Fruit fly (Drosophila melanogaster) whole organism, embryonic: Measurements from ENCODE around the gene Targ3.

Experiments
- Atf-2 ChIP-seq: fragments of 200-800 bp; sonication (Bioruptor generic); optimal IDR thresholded peaks from 2 replicates; lab custom pipeline; 2016; ENCODE audit warnings: missing biosample characterization, missing genetic modification characterization
- B-H1 ChIP-seq: fragments of 200-800 bp; sonication (Bioruptor generic); IDR thresholded peaks from 3 replicates; pipeline ENCODE4 v1.3.6; 2022; ENCODE audit warnings: missing biosample characterization, missing genetic modification characterization
- CG11247 ChIP-seq: fragments of 200-800 bp; sonication (Bioruptor generic); IDR thresholded peaks from 2 replicates; pipeline ENCODE4 v1.3.6; 2022; ENCODE audit warnings: missing biosample characterization, missing genetic modification characterization
- CG12942 ChIP-seq: fragments of 200-800 bp; sonication (Bioruptor generic); optimal IDR thresholded peaks from 3 replicates; lab custom pipeline; 2016; ENCODE audit warnings: missing biosample characterization, missing genetic modification characterization
- CG14441 ChIP-seq: fragments of 200-800 bp; sonication (Bioruptor generic); IDR thresholded peaks from 2 replicates; pipeline ENCODE4 v1.3.6; 2022; ENCODE audit warnings: missing biosample characterization, missing genetic modification characterization
- CG1602 ChIP-seq: fragments of 200-800 bp; sonication (Bioruptor generic); optimal IDR thresholded peaks from 3 replicates; lab custom pipeline; 2016; ENCODE audit warnings: missing biosample characterization, missing genetic modification characterization
- CG16863 ChIP-seq: fragments of 200-800 bp; sonication (Bioruptor generic); optimal IDR thresholded peaks from 3 replicates; lab custom pipeline; 2016; ENCODE audit warnings: missing biosample characterization, missing genetic modification characterization
- CG2199 ChIP-seq: fragments of 200-800 bp; sonication (Bioruptor generic); IDR thresholded peaks from 3 replicates; pipeline ENCODE4 v1.3.6; 2022; ENCODE audit warnings: missing biosample characterization, missing genetic modification characterization
- CG2875 ChIP-seq: fragments of 200-800 bp; sonication (Bioruptor generic); optimal IDR thresholded peaks from 2 replicates; lab custom pipeline; 2017; ENCODE audit warnings: missing biosample characterization, mild to moderate bottlenecking, missing genetic modification characterization, missing genetic modification reagents
- CG31224 ChIP-seq: fragments of 200-800 bp; sonication (Bioruptor generic); IDR thresholded peaks from 2 replicates; pipeline ENCODE4 v1.3.6; 2022; ENCODE audit warnings: missing biosample characterization, missing genetic modification characterization
- CG33213 ChIP-seq: fragments of 200-800 bp; sonication (Bioruptor generic); optimal IDR thresholded peaks from 3 replicates; lab custom pipeline; 2016; ENCODE audit warnings: missing biosample characterization, missing genetic modification characterization
- CG4360 ChIP-seq: fragments of 200-800 bp; sonication (Bioruptor generic); IDR thresholded peaks from 2 replicates; pipeline ENCODE4 v1.3.6; 2022; ENCODE audit warnings: missing biosample characterization, missing genetic modification characterization
- CG4707 ChIP-seq: fragments of 200-800 bp; sonication (Bioruptor generic); optimal IDR thresholded peaks from 2 replicates; lab custom pipeline; 2018; ENCODE audit warnings: missing biosample characterization, mild to moderate bottlenecking, missing genetic modification characterization, moderate library complexity
- CG6272 ChIP-seq: fragments of 200-800 bp; sonication (Bioruptor generic); IDR thresholded peaks from 2 replicates; pipeline ENCODE4 v1.3.6; 2022; ENCODE audit warnings: missing biosample characterization, missing genetic modification characterization
- CG7963 ChIP-seq: fragments of 200-800 bp; sonication (Bioruptor generic); IDR thresholded peaks from 3 replicates; pipeline ENCODE4 v1.3.6; 2022; ENCODE audit warnings: missing biosample characterization, missing genetic modification characterization; ENCODE audit not compliant: partially characterized antibody
- Dip2 ChIP-seq: fragments of 200-800 bp; sonication (Bioruptor generic); IDR thresholded peaks from 2 replicates; pipeline ENCODE4 v1.3.6; 2022; ENCODE audit warnings: missing biosample characterization, missing genetic modification characterization
- Dp ChIP-seq: fragments of 200-800 bp; sonication (Bioruptor generic); optimal IDR thresholded peaks from 2 replicates; lab custom pipeline; 2018; ENCODE audit warnings: missing biosample characterization, mild to moderate bottlenecking, missing genetic modification characterization, moderate library complexity
- Gsc ChIP-seq: fragments of 200-800 bp; sonication (Bioruptor generic); IDR thresholded peaks from 2 replicates; pipeline ENCODE4 v1.3.6; 2022; ENCODE audit warnings: missing biosample characterization, missing genetic modification characterization
- H2.0 ChIP-seq: fragments of 200-800 bp; sonication (Bioruptor generic); IDR thresholded peaks from 2 replicates; pipeline ENCODE4 v1.3.6; 2022; ENCODE audit warnings: missing biosample characterization, missing genetic modification characterization
- HLH54F ChIP-seq: fragments of 200-800 bp; sonication (Bioruptor generic); optimal IDR thresholded peaks from 3 replicates; lab custom pipeline; 2016; ENCODE audit warnings: missing biosample characterization, missing genetic modification characterization
- Hmx ChIP-seq: fragments of 200-800 bp; sonication (Bioruptor generic); optimal IDR thresholded peaks from 2 replicates; lab custom pipeline; 2016; ENCODE audit warnings: missing biosample characterization, missing genetic modification characterization
- Hr3 ChIP-seq: fragments of 200-800 bp; sonication (Bioruptor generic); optimal IDR thresholded peaks from 3 replicates; lab custom pipeline; 2016; ENCODE audit warnings: missing biosample characterization, missing genetic modification characterization
- MBD-R2 ChIP-seq: fragments of 200-800 bp; sonication (Bioruptor generic); IDR thresholded peaks from 2 replicates; pipeline ENCODE4 v1.3.6; 2022; ENCODE audit warnings: missing biosample characterization, missing genetic modification characterization
- Mad ChIP-seq: fragments of 200-800 bp; sonication (Bioruptor generic); optimal IDR thresholded peaks from 2 replicates; lab custom pipeline; 2016; ENCODE audit warnings: missing biosample characterization, missing genetic modification characterization
- Max ChIP-seq: fragments of 200-800 bp; sonication (Bioruptor generic); optimal IDR thresholded peaks from 2 replicates; lab custom pipeline; 2016; ENCODE audit warnings: missing biosample characterization, mild to moderate bottlenecking, missing genetic modification characterization
- NFAT ChIP-seq: fragments of 200-800 bp; sonication (Bioruptor generic); IDR thresholded peaks from 2 replicates; pipeline ENCODE4 v1.3.6; 2022; ENCODE audit warnings: missing biosample characterization, missing genetic modification characterization
- Neu2 ChIP-seq: fragments of 200-800 bp; sonication (Bioruptor generic); optimal IDR thresholded peaks from 3 replicates; lab custom pipeline; 2016; ENCODE audit warnings: missing biosample characterization, missing genetic modification characterization, borderline replicate concordance
- Optix ChIP-seq: fragments of 200-800 bp; sonication (Bioruptor generic); IDR thresholded peaks from 3 replicates; pipeline ENCODE4 v1.3.6; 2022; ENCODE audit warnings: missing biosample characterization, missing genetic modification characterization
- Spps ChIP-seq: fragments of 200-800 bp; sonication (Bioruptor generic); optimal IDR thresholded peaks from 2 replicates; lab custom pipeline; 2018; ENCODE audit warnings: missing biosample characterization, mild to moderate bottlenecking, missing genetic modification characterization
- Ssrp ChIP-seq: fragments of 200-800 bp; sonication (Bioruptor generic); optimal IDR thresholded peaks from 2 replicates; lab custom pipeline; 2018; ENCODE audit warnings: missing biosample characterization, mild to moderate bottlenecking, missing genetic modification characterization, moderate library complexity
- abd-A ChIP-seq: fragments of 200-800 bp; sonication (Bioruptor generic); optimal IDR thresholded peaks from 3 replicates; lab custom pipeline; 2019; ENCODE audit warnings: missing biosample characterization, mild to moderate bottlenecking, missing genetic modification characterization, moderate library complexity
- ato ChIP-seq: fragments of 200-800 bp; sonication (Bioruptor generic); IDR thresholded peaks from 2 replicates; pipeline ENCODE4 v1.3.6; 2022; ENCODE audit warnings: missing biosample characterization, missing genetic modification characterization; ENCODE audit not compliant: partially characterized antibody
- crc ChIP-seq: fragments of 200-800 bp; sonication (Bioruptor generic); optimal IDR thresholded peaks from 2 replicates; lab custom pipeline; 2016; ENCODE audit warnings: missing biosample characterization, missing genetic modification characterization
- dm ChIP-seq: fragments of 200-800 bp; sonication (Bioruptor generic); optimal IDR thresholded peaks from 3 replicates; lab custom pipeline; 2016; ENCODE audit warnings: missing biosample characterization, missing genetic modification characterization
- dmrt99B ChIP-seq: fragments of 200-800 bp; sonication (Bioruptor generic); optimal IDR thresholded peaks from 2 replicates; lab custom pipeline; 2018; ENCODE audit warnings: missing biosample characterization, mild to moderate bottlenecking, missing genetic modification characterization, moderate library complexity
- en ChIP-seq: fragments of 200-800 bp; sonication (Bioruptor generic); optimal IDR thresholded peaks from 2 replicates; lab custom pipeline; 2016; ENCODE audit warnings: missing biosample characterization, missing genetic modification characterization
- fd3F ChIP-seq: fragments of 200-800 bp; sonication (Bioruptor generic); optimal IDR thresholded peaks from 2 replicates; lab custom pipeline; 2018; ENCODE audit warnings: missing biosample characterization, mild to moderate bottlenecking, missing genetic modification characterization, moderate library complexity
- ftz-f1 ChIP-seq: fragments of 200-800 bp; sonication (Bioruptor generic); optimal IDR thresholded peaks from 2 replicates; lab custom pipeline; 2016; ENCODE audit warnings: missing biosample characterization, missing genetic modification characterization
- gfzf ChIP-seq: fragments of 200-800 bp; sonication (Bioruptor generic); optimal IDR thresholded peaks from 2 replicates; lab custom pipeline; 2016; ENCODE audit warnings: missing biosample characterization, mild to moderate bottlenecking, missing genetic modification characterization, moderate library complexity
- grau ChIP-seq: fragments of 200-800 bp; optimal IDR thresholded peaks from 3 replicates; lab custom pipeline; 2019; ENCODE audit warnings: missing biosample characterization, mild to moderate bottlenecking, missing genetic modification characterization, moderate library complexity
- hbn ChIP-seq: fragments of 200-800 bp; sonication (Bioruptor generic); IDR thresholded peaks from 2 replicates; pipeline ENCODE4 v1.3.6; 2022; ENCODE audit warnings: missing biosample characterization, missing genetic modification characterization; ENCODE audit not compliant: partially characterized antibody
- insv ChIP-seq, 2 experiments: fragments of 200-800 bp; sonication (Bioruptor generic); optimal IDR thresholded peaks; 3 replicates each; lab custom pipeline; 2016 to 2018; ENCODE audit warnings: missing biosample characterization in 2 of 2, missing genetic modification characterization in 2 of 2
- kni ChIP-seq: fragments of 200-800 bp; sonication (Bioruptor generic); optimal IDR thresholded peaks from 3 replicates; lab custom pipeline; 2017; ENCODE audit warnings: mild to moderate bottlenecking, missing biosample characterization, missing genetic modification reagents, missing genetic modification characterization
- lilli ChIP-seq: fragments of 200-800 bp; sonication (Bioruptor generic); optimal IDR thresholded peaks from 3 replicates; lab custom pipeline; 2016; ENCODE audit warnings: missing biosample characterization, missing genetic modification characterization
- pan ChIP-seq, 4 experiments: fragments of >200 bp in 3 of 4; fragments of 200-800 bp in 1 of 4; sonication (Bioruptor generic) in 1 of 4; optimal IDR thresholded peaks in 3 of 4; IDR thresholded peaks in 1 of 4; 2 replicates each; pipeline versions ENCODE4 v1.3.6 to Lab custom; 2017 to 2022; ENCODE audit warnings: missing biosample characterization in 2 of 4, missing genetic modification characterization in 2 of 4, mixed read lengths in 1 of 4
- pb ChIP-seq: fragments of 200-800 bp; sonication (Bioruptor generic); optimal IDR thresholded peaks from 3 replicates; lab custom pipeline; 2016; ENCODE audit warnings: missing biosample characterization, missing genetic modification characterization
- pita ChIP-seq: fragments of 200-800 bp; sonication (Bioruptor generic); optimal IDR thresholded peaks from 2 replicates; lab custom pipeline; 2017; ENCODE audit warnings: missing biosample characterization, mild to moderate bottlenecking, missing genetic modification characterization
- run ChIP-seq: fragments of 200-800 bp; sonication (Bioruptor generic); optimal IDR thresholded peaks from 3 replicates; lab custom pipeline; 2018; ENCODE audit warnings: missing biosample characterization, mild to moderate bottlenecking, missing genetic modification characterization
- sisA ChIP-seq: fragments of 200-800 bp; sonication (Bioruptor generic); IDR thresholded peaks from 2 replicates; pipeline ENCODE4 v1.3.6; 2022; ENCODE audit warnings: missing biosample characterization, missing genetic modification characterization
- slou ChIP-seq: fragments of 200-800 bp; sonication (Bioruptor generic); optimal IDR thresholded peaks from 3 replicates; lab custom pipeline; 2016; ENCODE audit warnings: missing biosample characterization, missing genetic modification characterization
- sr ChIP-seq: fragments of 200-800 bp; sonication (Bioruptor generic); IDR thresholded peaks from 3 replicates; pipeline ENCODE4 v1.3.6; 2022; ENCODE audit warnings: missing biosample characterization, missing genetic modification characterization
- yki ChIP-seq: fragments of >200 bp; optimal IDR thresholded peaks from 3 replicates; lab custom pipeline; 2018

Gene Targ3

DNA sequence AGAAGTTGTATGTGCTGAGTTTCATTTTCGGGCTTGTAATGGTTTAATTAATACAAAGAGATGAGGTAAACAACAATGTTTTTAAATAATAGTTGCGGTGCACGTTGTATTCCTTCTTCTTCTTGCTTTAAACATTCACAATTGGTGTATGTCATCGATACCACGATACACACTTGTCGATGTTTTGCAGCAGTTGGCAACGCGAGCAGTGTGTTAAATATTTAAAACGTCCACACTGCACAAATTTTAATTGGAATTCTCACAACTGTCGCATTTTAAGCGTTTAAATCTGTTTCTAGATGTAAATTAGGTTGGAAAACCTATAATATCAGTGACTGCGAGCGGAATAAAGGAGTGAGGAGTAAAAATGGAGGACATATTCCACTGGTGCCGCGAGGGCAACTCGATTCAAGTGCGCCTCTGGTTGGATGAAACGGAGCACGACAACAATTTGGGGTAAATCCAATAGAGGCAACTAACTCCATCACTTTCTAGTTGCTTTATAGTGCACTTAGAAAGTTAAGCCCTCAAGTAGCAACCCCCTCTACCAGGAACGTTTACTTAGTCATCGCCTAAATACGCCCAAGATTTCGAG lies 20.2 kb downstream of the Targ3 start, which contains the start of the genes Trmt112 and Ilk (continued):
- TF ChIP-seq MBD-R2, result peak; percentile 96
- TF ChIP-seq Ssrp (tag; lab: Kevin White, UChicago), result no peak
- TF ChIP-seq pita, result no peak
- no peak for TF ChIP-seq HLH54F (GFP tag; lab: Kevin White, UChicago)
- no peak for TF ChIP-seq ftz-f1 (GFP tag; lab: Kevin White, UChicago)
- no peak for TF ChIP-seq CG16863 (GFP tag; lab: Kevin White, UChicago)
- no peak for TF ChIP-seq crc
- no peak for TF ChIP-seq Atf-2 (GFP tag; lab: Kevin White, UChicago)
- TF ChIP-seq dm (GFP tag; lab: Kevin White, UChicago), result peak; percentile 95
- peak in 1 of 2 experiments; percentile 77 for TF ChIP-seq insv (GFP tag; optimal IDR thresholded peaks at IDR 0.05; lab: Kevin White, UChicago)
- no peak for TF ChIP-seq CG2199 (GFP tag; lab: Robert Waterston, UW)
- TF ChIP-seq kni (GFP tag; lab: Kevin White, UChicago), result no peak
- no peak for TF ChIP-seq CG31224 (GFP tag; lab: Robert Waterston, UW)
- TF ChIP-seq CG6272, result no peak
- TF ChIP-seq Hr3, result no peak
- TF ChIP-seq Max, result peak; percentile 70
- TF ChIP-seq abd-A (tag; lab: Kevin White, UChicago), result no peak
- TF ChIP-seq hbn (GFP tag; lab: Robert Waterston, UW), result peak; percentile 73
- no peak for TF ChIP-seq sisA (GFP tag; lab: Robert Waterston, UW)
- TF ChIP-seq Gsc, result no peak
- TF ChIP-seq CG1602, result no peak
- TF ChIP-seq grau (tag; lab: Kevin White, UChicago), result no peak
- no peak for TF ChIP-seq pb (GFP tag; lab: Kevin White, UChicago)
- TF ChIP-seq Dp, result peak; percentile 71
- no peak for TF ChIP-seq Neu2 (GFP tag; lab: Kevin White, UChicago)
- TF ChIP-seq dmrt99B (tag; lab: Kevin White, UChicago), result no peak
- no peak for TF ChIP-seq CG14441 (GFP tag; lab: Robert Waterston, UW)
- TF ChIP-seq slou, result no peak
- TF ChIP-seq run (tag; lab: Kevin White, UChicago), result no peak
- no peak for TF ChIP-seq fd3F (GFP tag; lab: Kevin White, UChicago)
- no peak for TF ChIP-seq Hmx (GFP tag; lab: Kevin White, UChicago)
- TF ChIP-seq Mad, result no peak
- TF ChIP-seq ato, result peak; percentile 85
- no peak for TF ChIP-seq Spps (tag; lab: Kevin White, UChicago)
- peak; percentile 68 for TF ChIP-seq gfzf (GFP tag; lab: Kevin White, UChicago)
- no peak for TF ChIP-seq NFAT (GFP tag; lab: Robert Waterston, UW)
- no peak for TF ChIP-seq CG2875 (GFP tag; lab: Kevin White, UChicago)
- no peak for TF ChIP-seq CG4360 (GFP tag; lab: Robert Waterston, UW)
- TF ChIP-seq CG7963 (GFP tag; lab: Robert Waterston, UW), result peak; percentile 80
- TF ChIP-seq pan (optimal IDR thresholded peaks at IDR 0.05; lab: Kevin White, UChicago), result no peak
- TF ChIP-seq pan (GFP tag; optimal IDR thresholded peaks at IDR 0.05 in 1 of 2, IDR thresholded peaks at IDR 0.05 in 1 of 2), result no peak
- TF ChIP-seq Dip2, result no peak
- no peak for TF ChIP-seq CG12942
- TF ChIP-seq H2.0 (GFP tag; lab: Robert Waterston, UW), result no peak
- peak; percentile 57 for TF ChIP-seq CG33213
- no peak for TF ChIP-seq CG4707 (GFP tag; lab: Kevin White, UChicago)
- no peak for TF ChIP-seq yki
- TF ChIP-seq B-H1 (GFP tag; lab: Robert Waterston, UW), result no peak
- TF ChIP-seq lilli, result peak; percentile 7
- TF ChIP-seq Optix (GFP tag; lab: Robert Waterston, UW), result no peak
- no peak for TF ChIP-seq en (GFP tag; lab: Kevin White, UChicago)
- TF ChIP-seq sr (GFP tag; lab: Robert Waterston, UW), result no peak
- TF ChIP-seq CG11247 (GFP tag; lab: Robert Waterston, UW), result no peak
